Fruit fly (Drosophila melanogaster) Kc167 (cell line): ENCODE measurements around the gene fz2.

Experiments used
- Myc ChIP-seq: fragments of >200 bp; optimal IDR thresholded peaks from 2 replicates; lab custom pipeline; 2017; ENCODE audit warnings: missing external identifiers
- h ChIP-seq: fragments of >200 bp; optimal IDR thresholded peaks from 3 replicates; lab custom pipeline; 2018; ENCODE audit warnings: missing external identifiers
- insv ChIP-seq: fragments of >200 bp; optimal IDR thresholded peaks from 3 replicates; lab custom pipeline; 2018; ENCODE audit warnings: missing external identifiers
- psq ChIP-seq: fragments of >200 bp; optimal IDR thresholded peaks from 2 replicates; lab custom pipeline; 2017; ENCODE audit warnings: missing external identifiers
- ttk ChIP-seq: sonication (Bioruptor generic); optimal IDR thresholded peaks from 2 replicates; lab custom pipeline; 2017; ENCODE audit warnings: missing external identifiers

DNA sequence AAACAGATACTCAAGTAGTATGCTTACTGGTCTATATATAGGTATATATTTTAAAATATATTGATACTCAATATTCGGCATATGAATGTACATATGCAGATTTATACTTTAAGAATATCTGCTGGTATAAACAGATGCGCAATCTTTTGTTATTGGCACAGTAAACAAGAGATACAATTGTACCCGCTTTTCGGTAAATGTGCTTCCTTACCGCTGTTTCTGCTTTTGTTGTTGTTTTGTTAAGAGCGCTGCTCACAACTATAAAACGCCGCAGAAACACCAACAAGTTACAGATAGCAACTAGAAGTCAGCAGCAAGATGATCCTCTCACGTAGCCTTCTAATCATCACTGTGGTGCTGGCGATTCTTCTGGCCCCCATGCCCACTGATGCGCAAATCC lies 30.6 kb upstream of the fz2 start, which contains the start of gene CG45081:
- TF ChIP-seq insv (lab: Kevin White, UChicago) (no peak), psq (lab: Kevin White, UChicago) (no peak), ttk (lab: Kevin White, UChicago) (no peak), h (lab: Kevin White, UChicago) (no peak), Myc (lab: Kevin White, UChicago) (no peak)
